Worm (Caenorhabditis elegans): ENCODE data around the gene C39E6.2.

The C39E6.2 gene

ce11 chrX:4787525-4787924 is 32.6 kb upstream of the C39E6.2 start:
- no peak for TF ChIP-seq flt-1 (GFP tag; IDR thresholded peaks at IDR 0.05)
- no peak for TF ChIP-seq cog-1 (tag; optimal IDR thresholded peaks at IDR 0.05)
- no peak for TF ChIP-seq T22C8.4 (GFP tag; IDR thresholded peaks at IDR 0.05)
- no peak for TF ChIP-seq tab-1 (GFP tag; IDR thresholded peaks at IDR 0.05)
- TF ChIP-seq ztf-29 (GFP tag; IDR thresholded peaks at IDR 0.05), result no peak
- no peak for TF ChIP-seq med-1 (GFP tag; optimal IDR thresholded peaks at IDR 0.05; ENCODE audit: insufficient read depth)

- TF ChIP-seq klf-2 (GFP tag; conservative IDR thresholded peaks at IDR 0.05) (no peak), ztf-23 (GFP tag; IDR thresholded peaks at IDR 0.05) (no peak), T22C8.4 (GFP tag; IDR thresholded peaks at IDR 0.05) (no peak), ref-1 (GFP tag; conservative IDR thresholded peaks at IDR 0.05) (no peak), flt-1 (GFP tag; IDR thresholded peaks at IDR 0.05) (no peak), tab-1 (GFP tag; IDR thresholded peaks at IDR 0.05) (no peak), med-1 (GFP tag; optimal IDR thresholded peaks at IDR 0.05; ENCODE audit: insufficient read depth) (no peak), cog-1 (tag; optimal IDR thresholded peaks at IDR 0.05) (no peak)
Measured at ce11 chrX:4784776-4785175, 29.9 kb upstream of the C39E6.2 start.

ce11 chrX:4783117-4783775 is 28.3 kb upstream of the C39E6.2 start, which contains the start of gene F43C9.2:
Gene F43C9.2, plus strand, starts transcription at chrX:4783613.
- no peak for TF ChIP-seq tab-1 (GFP tag; IDR thresholded peaks at IDR 0.05)
- TF ChIP-seq ref-1 (GFP tag; conservative IDR thresholded peaks at IDR 0.05), result no peak
- no peak for TF ChIP-seq flt-1 (GFP tag; IDR thresholded peaks at IDR 0.05)
- TF ChIP-seq T22C8.4 (GFP tag; IDR thresholded peaks at IDR 0.05), result no peak
- no peak for TF ChIP-seq ztf-23 (GFP tag; IDR thresholded peaks at IDR 0.05)
- no peak for TF ChIP-seq cog-1 (tag; optimal IDR thresholded peaks at IDR 0.05)
- no peak for TF ChIP-seq med-1 (GFP tag; optimal IDR thresholded peaks at IDR 0.05; ENCODE audit: insufficient read depth)
- TF ChIP-seq klf-2 (GFP tag; conservative IDR thresholded peaks at IDR 0.05), result no peak
- no peak for TF ChIP-seq ztf-29 (GFP tag; IDR thresholded peaks at IDR 0.05)

ce11 chrX:4782197-4782596 is 27.3 kb upstream of the C39E6.2 start, which contains the start of gene hum-10:
Gene hum-10, minus strand, starts transcription at chrX:4782297.
- no peak for TF ChIP-seq ref-1 (GFP tag; conservative IDR thresholded peaks at IDR 0.05)

DNA sequence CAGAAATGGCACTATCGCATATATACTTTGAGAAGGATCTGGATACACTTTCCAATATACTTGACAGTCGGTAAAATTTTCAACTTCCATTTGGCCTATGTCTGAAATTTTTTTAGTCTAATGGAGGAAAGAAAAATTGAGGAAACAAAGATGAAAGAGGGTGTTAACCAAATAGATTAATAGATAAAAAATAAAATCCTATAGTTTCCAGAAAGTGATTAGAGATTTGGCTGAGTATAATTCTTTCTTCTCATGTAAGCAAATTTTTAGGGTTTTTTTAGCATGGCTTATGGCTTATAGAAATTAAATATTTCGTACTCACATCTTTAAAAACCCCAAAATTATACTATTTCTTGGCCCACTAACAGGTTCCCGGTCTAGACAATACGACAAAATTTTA is 15.0 kb upstream of the C39E6.2 start, which contains the start of gene npr-1:
Gene npr-1, minus strand, starts transcription at position 101 of the 400 bp plus-strand sequence.
- no peak for TF ChIP-seq cog-1 (tag; optimal IDR thresholded peaks at IDR 0.05)
- TF ChIP-seq klf-2 (GFP tag; conservative IDR thresholded peaks at IDR 0.05), result no peak
- no peak for TF ChIP-seq T22C8.4 (GFP tag; IDR thresholded peaks at IDR 0.05)
- no peak for TF ChIP-seq flt-1 (GFP tag; IDR thresholded peaks at IDR 0.05)
- TF ChIP-seq med-1 (GFP tag; optimal IDR thresholded peaks at IDR 0.05; ENCODE audit: insufficient read depth), result no peak
- no peak for TF ChIP-seq ztf-23 (GFP tag; IDR thresholded peaks at IDR 0.05)
- no peak for TF ChIP-seq ztf-29 (GFP tag; IDR thresholded peaks at IDR 0.05)
- no peak for TF ChIP-seq ref-1 (GFP tag; conservative IDR thresholded peaks at IDR 0.05)
- TF ChIP-seq tab-1 (GFP tag; IDR thresholded peaks at IDR 0.05), result no peak

- TF ChIP-seq klf-2 (GFP tag; conservative IDR thresholded peaks at IDR 0.05), result no peak
- no peak for TF ChIP-seq tab-1 (GFP tag; IDR thresholded peaks at IDR 0.05)
- no peak for TF ChIP-seq flt-1 (GFP tag; IDR thresholded peaks at IDR 0.05)
- TF ChIP-seq T22C8.4 (GFP tag; IDR thresholded peaks at IDR 0.05), result no peak
- TF ChIP-seq med-1 (GFP tag; optimal IDR thresholded peaks at IDR 0.05; ENCODE audit: insufficient read depth), result no peak
- no peak for TF ChIP-seq ztf-23 (GFP tag; IDR thresholded peaks at IDR 0.05)
- TF ChIP-seq cog-1 (tag; optimal IDR thresholded peaks at IDR 0.05), result no peak
- TF ChIP-seq ref-1 (GFP tag; conservative IDR thresholded peaks at IDR 0.05), result no peak
- no peak for TF ChIP-seq ztf-29 (GFP tag; IDR thresholded peaks at IDR 0.05)
Measured at ce11 chrX:4761540-4761939, 6.6 kb upstream of the C39E6.2 start, which contains the start of gene mls-2. Gene mls-2, minus strand, starts transcription at chrX:4761640.

- no peak for TF ChIP-seq ref-1 (GFP tag; conservative IDR thresholded peaks at IDR 0.05)
- TF ChIP-seq ztf-29 (GFP tag; IDR thresholded peaks at IDR 0.05), result no peak
- TF ChIP-seq tab-1 (GFP tag; IDR thresholded peaks at IDR 0.05), result no peak
- TF ChIP-seq flt-1 (GFP tag; IDR thresholded peaks at IDR 0.05), result no peak
- TF ChIP-seq klf-2 (GFP tag; conservative IDR thresholded peaks at IDR 0.05), result no peak
Measured at ce11 chrX:4759718-4760117, 4.8 kb upstream of the C39E6.2 start.

ce11 chrX:4749080-4749479 is 5.8 kb downstream of the C39E6.2 start, which contains the start of gene lon-2:
Gene lon-2, minus strand, starts transcription at chrX:4749083.
- TF ChIP-seq cog-1 (tag; optimal IDR thresholded peaks at IDR 0.05) (no peak), ztf-23 (GFP tag; IDR thresholded peaks at IDR 0.05) (no peak), klf-2 (GFP tag; conservative IDR thresholded peaks at IDR 0.05) (no peak), ref-1 (GFP tag; conservative IDR thresholded peaks at IDR 0.05) (no peak), T22C8.4 (GFP tag; IDR thresholded peaks at IDR 0.05) (no peak), flt-1 (GFP tag; IDR thresholded peaks at IDR 0.05) (no peak), ztf-29 (GFP tag; IDR thresholded peaks at IDR 0.05) (no peak)

DNA sequence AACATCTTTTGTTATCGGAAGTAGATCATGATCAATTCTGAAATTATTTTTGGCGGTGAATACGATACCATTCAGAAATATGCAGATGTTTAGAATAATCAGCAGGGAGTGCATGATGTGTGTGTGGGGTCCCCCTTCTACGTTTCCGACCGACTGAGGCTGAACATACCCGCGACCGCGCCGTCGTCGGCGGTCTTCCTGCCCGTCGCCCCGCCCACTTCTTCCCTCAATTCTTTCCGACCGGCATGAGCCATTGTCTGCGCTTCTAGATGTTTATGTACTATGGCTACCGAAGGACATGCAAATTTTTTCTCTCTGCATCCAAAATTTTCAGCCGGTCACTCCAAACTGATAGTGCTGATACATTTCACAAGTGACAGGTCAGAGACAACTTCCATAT is 10.9 kb downstream of the C39E6.2 start:
- TF ChIP-seq flt-1 (GFP tag; IDR thresholded peaks at IDR 0.05), result no peak

DNA sequence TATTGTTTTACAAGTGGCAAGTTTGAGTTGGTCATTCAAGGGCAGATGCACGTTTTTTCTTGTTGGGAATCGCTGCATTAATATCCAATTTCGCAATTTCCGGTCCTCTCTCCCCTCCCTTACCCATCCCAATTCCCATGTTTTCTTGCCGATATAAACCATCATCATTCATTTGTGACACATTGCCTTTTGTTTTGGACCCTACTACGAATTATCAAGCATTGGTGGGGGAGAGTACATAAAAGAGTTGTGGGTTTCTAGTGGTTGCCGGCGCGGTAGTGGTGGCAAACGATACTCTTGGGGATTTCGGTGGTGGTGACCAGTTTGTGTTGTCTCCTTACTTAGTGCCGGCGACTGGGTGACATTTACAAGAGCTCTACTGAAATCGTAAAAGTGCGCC is 12.6 kb downstream of the C39E6.2 start:
- TF ChIP-seq flt-1 (GFP tag; IDR thresholded peaks at IDR 0.05) (0 out of 2 replicates have a peak, but pooled peaks have one; percentile 27), ztf-23 (GFP tag; IDR thresholded peaks at IDR 0.05) (no peak), cog-1 (tag; optimal IDR thresholded peaks at IDR 0.05) (no peak)

DNA sequence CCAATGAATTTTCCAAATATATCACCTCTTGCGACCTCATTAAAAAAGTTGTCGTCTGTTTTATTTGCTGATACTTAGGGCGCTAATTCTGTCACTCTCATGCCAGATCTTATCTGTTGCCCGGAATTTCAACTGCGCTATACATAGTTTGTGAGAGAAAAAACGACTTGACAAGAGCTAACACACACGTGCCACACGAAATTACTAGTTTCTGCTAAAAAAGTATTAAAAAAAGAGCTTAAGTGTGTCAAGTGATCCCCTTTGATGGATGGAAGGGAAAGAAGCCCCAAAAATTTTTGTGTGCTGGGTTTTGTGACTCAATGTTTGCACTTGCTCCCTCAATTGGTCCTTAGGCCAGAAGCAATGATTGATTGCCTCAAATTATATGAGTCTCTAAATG is 14.3 kb downstream of the C39E6.2 start:
- TF ChIP-seq flt-1 (GFP tag; IDR thresholded peaks at IDR 0.05), result no peak
- no peak for TF ChIP-seq T22C8.4 (GFP tag; IDR thresholded peaks at IDR 0.05)
- no peak for TF ChIP-seq cog-1 (tag; optimal IDR thresholded peaks at IDR 0.05)
- no peak for TF ChIP-seq ztf-29 (GFP tag; IDR thresholded peaks at IDR 0.05)
- no peak for TF ChIP-seq med-1 (GFP tag; optimal IDR thresholded peaks at IDR 0.05; ENCODE audit: insufficient read depth)
- TF ChIP-seq ztf-23 (GFP tag; IDR thresholded peaks at IDR 0.05), result no peak
- TF ChIP-seq ref-1 (GFP tag; conservative IDR thresholded peaks at IDR 0.05), result no peak
- TF ChIP-seq tab-1 (GFP tag; IDR thresholded peaks at IDR 0.05), result no peak
- no peak for TF ChIP-seq klf-2 (GFP tag; conservative IDR thresholded peaks at IDR 0.05)

Measured in whole organism, midembryonic.